Fruit fly (Drosophila melanogaster) Kc167 (cell line): Measurements from ENCODE around the gene Cyt-c1L.

ENCODE experiments used
- psq ChIP-seq: fragments of >200 bp; optimal IDR thresholded peaks from 2 replicates; lab custom pipeline; 2017; ENCODE audit warnings: missing external identifiers
- ttk ChIP-seq: sonication (Bioruptor generic); optimal IDR thresholded peaks from 2 replicates; lab custom pipeline; 2017; ENCODE audit warnings: missing external identifiers

dm6 chr3R:29222891-29223842 lies 19.2 kb upstream of the Cyt-c1L start, which contains the start of the genes Cisd2 and Brd8:
- TF ChIP-seq ttk (lab: Kevin White, UChicago) (no peak), psq (lab: Kevin White, UChicago) (no peak)
